Fruit fly (Drosophila melanogaster) whole organism, embryonic: ENCODE results near the gene side-IV.
A peak's percentile ranks its signal among the peaks of the same experiment; 100 is the strongest.

ENCODE experiments used
- Awh ChIP-seq: fragments of 200-800 bp; sonication (Bioruptor generic); IDR thresholded peaks from 2 replicates; pipeline ENCODE4, ENCODE4 v1.3.6; 2022; ENCODE audit warnings: missing biosample characterization, missing genetic modification characterization
- CG10147 ChIP-seq: fragments of 200-800 bp; sonication (Bioruptor generic); optimal IDR thresholded peaks from 2 replicates; lab custom pipeline; 2019; ENCODE audit warnings: missing biosample characterization, mild to moderate bottlenecking, missing genetic modification characterization, moderate library complexity
- CG10431 ChIP-seq: fragments of 200-800 bp; sonication (Bioruptor generic); optimal IDR thresholded peaks from 3 replicates; lab custom pipeline; 2018; ENCODE audit warnings: missing biosample characterization, mild to moderate bottlenecking, missing genetic modification characterization
- CG10462 ChIP-seq: fragments of 200-800 bp; sonication (Bioruptor generic); optimal IDR thresholded peaks from 2 replicates; lab custom pipeline; 2016; ENCODE audit warnings: missing biosample characterization, missing genetic modification characterization
- CG10543 ChIP-seq: fragments of 200-800 bp; sonication (Bioruptor generic); optimal IDR thresholded peaks from 3 replicates; lab custom pipeline; 2017; ENCODE audit warnings: missing biosample characterization, mild to moderate bottlenecking, missing genetic modification characterization, moderate library complexity
- CG10959 ChIP-seq: fragments of 200-800 bp; sonication (Bioruptor generic); IDR thresholded peaks from 2 replicates; pipeline ENCODE4 v1.3.6; 2022; ENCODE audit warnings: missing biosample characterization, missing genetic modification characterization
- CG1602 ChIP-seq: fragments of 200-800 bp; sonication (Bioruptor generic); optimal IDR thresholded peaks from 3 replicates; lab custom pipeline; 2016; ENCODE audit warnings: missing biosample characterization, missing genetic modification characterization
- CG16813 ChIP-seq: fragments of 200-800 bp; sonication (Bioruptor generic); IDR thresholded peaks from 3 replicates; pipeline ENCODE4 v1.3.6; 2022; ENCODE audit warnings: missing biosample characterization, missing genetic modification characterization; ENCODE audit not compliant: partially characterized antibody
- CG17359 ChIP-seq: fragments of 200-800 bp; sonication (Bioruptor generic); optimal IDR thresholded peaks from 3 replicates; lab custom pipeline; 2018; ENCODE audit warnings: missing biosample characterization, mild to moderate bottlenecking, missing genetic modification characterization, moderate library complexity
- CG1792 ChIP-seq: fragments of 200-800 bp; sonication (Bioruptor generic); optimal IDR thresholded peaks from 2 replicates; lab custom pipeline; 2016; ENCODE audit warnings: missing biosample characterization, missing genetic modification characterization
- CG18764 ChIP-seq: fragments of 200-800 bp; sonication (Bioruptor generic); optimal IDR thresholded peaks from 3 replicates; lab custom pipeline; 2016; ENCODE audit warnings: missing biosample characterization, missing genetic modification characterization
- CG2116 ChIP-seq: fragments of 200-800 bp; sonication (Bioruptor generic); optimal IDR thresholded peaks from 3 replicates; lab custom pipeline; 2018; ENCODE audit warnings: missing biosample characterization, mild to moderate bottlenecking, missing genetic modification characterization
- CG30403 ChIP-seq: fragments of 200-800 bp; sonication (Bioruptor generic); optimal IDR thresholded peaks from 3 replicates; lab custom pipeline; 2016; ENCODE audit warnings: missing biosample characterization, missing genetic modification characterization
- CG31365 ChIP-seq: fragments of 200-800 bp; sonication (Bioruptor generic); optimal IDR thresholded peaks from 2 replicates; lab custom pipeline; 2018; ENCODE audit warnings: missing biosample characterization, mild to moderate bottlenecking, missing genetic modification characterization
- CG3281 ChIP-seq: fragments of 200-800 bp; sonication (Bioruptor generic); optimal IDR thresholded peaks from 3 replicates; lab custom pipeline; 2017; ENCODE audit warnings: missing biosample characterization, mild to moderate bottlenecking, missing genetic modification characterization
- CG34224 ChIP-seq: fragments of 200-800 bp; sonication (Bioruptor generic); IDR thresholded peaks from 3 replicates; pipeline ENCODE4 v1.3.6; 2022; ENCODE audit warnings: missing biosample characterization, missing genetic modification characterization; ENCODE audit not compliant: partially characterized antibody
- CG34422 ChIP-seq: fragments of 200-800 bp; sonication (Bioruptor generic); IDR thresholded peaks from 3 replicates; pipeline ENCODE4 v1.3.6; 2022; ENCODE audit warnings: missing biosample characterization, missing genetic modification characterization
- CG3847 ChIP-seq: fragments of 200-800 bp; sonication (Bioruptor generic); IDR thresholded peaks from 2 replicates; pipeline ENCODE4 v1.3.6; 2022; ENCODE audit warnings: missing biosample characterization, missing genetic modification characterization
- CG3995 ChIP-seq: fragments of 200-800 bp; sonication (Bioruptor generic); optimal IDR thresholded peaks from 3 replicates; lab custom pipeline; 2016; ENCODE audit warnings: missing biosample characterization, missing genetic modification characterization
- CG4854 ChIP-seq: fragments of 200-800 bp; sonication (Bioruptor generic); optimal IDR thresholded peaks from 2 replicates; lab custom pipeline; 2016; ENCODE audit warnings: missing biosample characterization, missing genetic modification characterization, inconsistent platforms
- CG6175 ChIP-seq: fragments of 200-800 bp; sonication (Bioruptor generic); IDR thresholded peaks from 3 replicates; pipeline ENCODE4 v1.3.6; 2022; ENCODE audit warnings: missing biosample characterization, missing genetic modification characterization
- CG6813 ChIP-seq: fragments of 200-800 bp; sonication (Bioruptor generic); optimal IDR thresholded peaks from 2 replicates; lab custom pipeline; 2017; ENCODE audit warnings: missing biosample characterization, missing genetic modification characterization, mild to moderate bottlenecking, moderate library complexity, missing genetic modification reagents
- CG7271 ChIP-seq: fragments of 200-800 bp; sonication (Bioruptor generic); optimal IDR thresholded peaks from 2 replicates; lab custom pipeline; 2018; ENCODE audit warnings: missing biosample characterization, mild to moderate bottlenecking, missing genetic modification characterization, moderate library complexity
- CG8944 ChIP-seq: fragments of 200-800 bp; sonication (Bioruptor generic); optimal IDR thresholded peaks from 3 replicates; lab custom pipeline; 2016; ENCODE audit warnings: missing biosample characterization, missing genetic modification characterization
- Dek ChIP-seq: fragments of 200-800 bp; sonication (Bioruptor generic); optimal IDR thresholded peaks from 3 replicates; lab custom pipeline; 2019; ENCODE audit warnings: missing biosample characterization, mild to moderate bottlenecking, missing genetic modification characterization, moderate library complexity
- HLH4C ChIP-seq: fragments of 200-800 bp; sonication (Bioruptor generic); IDR thresholded peaks from 3 replicates; pipeline ENCODE4 v1.3.6; 2022; ENCODE audit warnings: missing biosample characterization, missing genetic modification characterization; ENCODE audit not compliant: partially characterized antibody
- HLH54F ChIP-seq: fragments of 200-800 bp; sonication (Bioruptor generic); optimal IDR thresholded peaks from 3 replicates; lab custom pipeline; 2016; ENCODE audit warnings: missing biosample characterization, missing genetic modification characterization
- Max ChIP-seq: fragments of 200-800 bp; sonication (Bioruptor generic); optimal IDR thresholded peaks from 2 replicates; lab custom pipeline; 2016; ENCODE audit warnings: missing biosample characterization, mild to moderate bottlenecking, missing genetic modification characterization
- Nf-YB ChIP-seq: fragments of 200-800 bp; sonication (Bioruptor generic); optimal IDR thresholded peaks from 3 replicates; lab custom pipeline; 2019; ENCODE audit warnings: missing biosample characterization, mild to moderate bottlenecking, missing genetic modification characterization, moderate library complexity
- Vsx1 ChIP-seq: fragments of 200-800 bp; sonication (Bioruptor generic); optimal IDR thresholded peaks from 2 replicates; lab custom pipeline; 2017; ENCODE audit warnings: missing biosample characterization, mild to moderate bottlenecking, missing genetic modification characterization, missing genetic modification reagents
- ash1 ChIP-seq: fragments of 200-800 bp; sonication (Bioruptor generic); optimal IDR thresholded peaks from 2 replicates; lab custom pipeline; 2018; ENCODE audit warnings: missing biosample characterization, mild to moderate bottlenecking, missing genetic modification characterization
- da ChIP-seq: fragments of 200-800 bp; sonication (Bioruptor generic); optimal IDR thresholded peaks from 2 replicates; lab custom pipeline; 2016; ENCODE audit warnings: missing biosample characterization, missing genetic modification characterization
- dati ChIP-seq: fragments of 200-800 bp; sonication (Bioruptor generic); IDR thresholded peaks from 2 replicates; pipeline ENCODE4 v1.3.6; 2022; ENCODE audit warnings: missing biosample characterization, missing genetic modification characterization
- dysf ChIP-seq: fragments of 200-800 bp; sonication (Bioruptor generic); IDR thresholded peaks from 3 replicates; pipeline ENCODE4 v1.3.6; 2022; ENCODE audit warnings: missing biosample characterization, missing genetic modification characterization
- fd102C ChIP-seq: fragments of 200-800 bp; sonication (Bioruptor generic); optimal IDR thresholded peaks from 2 replicates; lab custom pipeline; 2018; ENCODE audit warnings: missing biosample characterization, mild to moderate bottlenecking, missing genetic modification characterization, moderate library complexity
- grn ChIP-seq: fragments of 200-800 bp; sonication (Bioruptor generic); optimal IDR thresholded peaks from 3 replicates; lab custom pipeline; 2017; ENCODE audit warnings: missing biosample characterization, missing genetic modification characterization
- gro ChIP-seq: fragments of 200-800 bp; sonication (Bioruptor generic); optimal IDR thresholded peaks from 2 replicates; lab custom pipeline; 2016; ENCODE audit warnings: missing biosample characterization, missing genetic modification characterization
- h ChIP-seq: fragments of >200 bp; optimal IDR thresholded peaks from 2 replicates; lab custom pipeline; 2017
- ham ChIP-seq: fragments of 200-800 bp; sonication (Bioruptor generic); IDR thresholded peaks from 2 replicates; pipeline ENCODE4 v1.3.6; 2022; ENCODE audit warnings: missing biosample characterization, missing genetic modification characterization
- hth ChIP-seq: fragments of >200 bp; optimal IDR thresholded peaks from 2 replicates; lab custom pipeline; 2017; ENCODE audit warnings: inconsistent platforms
- kah ChIP-seq: fragments of 200-800 bp; sonication (Bioruptor generic); optimal IDR thresholded peaks from 2 replicates; lab custom pipeline; 2018; ENCODE audit warnings: missing biosample characterization, mild to moderate bottlenecking, missing genetic modification characterization
- lab ChIP-seq: fragments of 200-800 bp; sonication (Bioruptor generic); optimal IDR thresholded peaks from 3 replicates; lab custom pipeline; 2017; ENCODE audit warnings: missing biosample characterization, missing genetic modification characterization, mild to moderate bottlenecking, moderate library complexity, missing genetic modification reagents
- lilli ChIP-seq: fragments of 200-800 bp; sonication (Bioruptor generic); optimal IDR thresholded peaks from 3 replicates; lab custom pipeline; 2016; ENCODE audit warnings: missing biosample characterization, missing genetic modification characterization
- pan ChIP-seq, 4 experiments: fragments of >200 bp in 3 of 4; fragments of 200-800 bp in 1 of 4; sonication (Bioruptor generic) in 1 of 4; optimal IDR thresholded peaks in 3 of 4; IDR thresholded peaks in 1 of 4; 2 replicates each; pipeline versions ENCODE4 v1.3.6 to Lab custom; 2017 to 2022; ENCODE audit warnings: missing biosample characterization in 2 of 4, missing genetic modification characterization in 2 of 4, mixed read lengths in 1 of 4
- repo ChIP-seq: fragments of 200-800 bp; sonication (Bioruptor generic); optimal IDR thresholded peaks from 2 replicates; lab custom pipeline; 2016; ENCODE audit warnings: missing biosample characterization, missing genetic modification characterization
- slp2 ChIP-seq: fragments of 200-800 bp; sonication (Bioruptor generic); optimal IDR thresholded peaks from 2 replicates; lab custom pipeline; 2016; ENCODE audit warnings: missing biosample characterization, missing genetic modification characterization
- sob ChIP-seq: fragments of 200-800 bp; sonication (Bioruptor generic); IDR thresholded peaks from 2 replicates; pipeline ENCODE4 v1.3.6; 2022; ENCODE audit warnings: missing biosample characterization, missing genetic modification characterization
- stwl ChIP-seq: fragments of 200-800 bp; sonication (Bioruptor generic); optimal IDR thresholded peaks from 3 replicates; lab custom pipeline; 2018; ENCODE audit warnings: missing biosample characterization, mild to moderate bottlenecking, missing genetic modification characterization, moderate library complexity
- toy ChIP-seq: fragments of 200-800 bp; sonication (Bioruptor generic); IDR thresholded peaks from 2 replicates; pipeline ENCODE4 v1.3.6; 2022; ENCODE audit warnings: missing biosample characterization, missing genetic modification characterization
- trem ChIP-seq: fragments of 200-800 bp; optimal IDR thresholded peaks from 3 replicates; lab custom pipeline; 2019; ENCODE audit warnings: missing biosample characterization, mild to moderate bottlenecking, missing genetic modification characterization, moderate library complexity
- wek ChIP-seq: fragments of 200-800 bp; sonication (Bioruptor generic); optimal IDR thresholded peaks from 3 replicates; lab custom pipeline; 2018; ENCODE audit warnings: missing biosample characterization, mild to moderate bottlenecking, missing genetic modification characterization, moderate library complexity
- yki ChIP-seq: fragments of >200 bp; optimal IDR thresholded peaks from 3 replicates; lab custom pipeline; 2018

Gene side-IV

dm6 chr3R:13450338-13450737, at the start of gene side-IV:
TSS of gene side-IV (plus strand) at chr3R:13450590.
- TF ChIP-seq CG1792 (GFP tag; lab: Kevin White, UChicago) (no peak), CG10431 (GFP tag; lab: Kevin White, UChicago) (peak; percentile 14), Awh (GFP tag; lab: Robert Waterston, UW) (no peak), CG3847 (GFP tag; lab: Robert Waterston, UW) (0 out of 2 replicates have a peak, but pooled peaks have one; percentile 16), CG34422 (GFP tag; lab: Robert Waterston, UW) (no peak; the same call in 2 of the 3 replicates), CG16813 (no peak), kah (GFP tag; lab: Kevin White, UChicago) (no peak), CG30403 (GFP tag; lab: Kevin White, UChicago) (no peak), Nf-YB (no peak), dysf (GFP tag; lab: Robert Waterston, UW) (no peak), lilli (GFP tag; lab: Kevin White, UChicago) (no peak), CG10543 (GFP tag; lab: Kevin White, UChicago) (peak; percentile 34), sob (peak; percentile 27; the same call in 1 of the 2 replicates), CG3995 (GFP tag; lab: Kevin White, UChicago) (no peak), CG17359 (no peak), CG34224 (GFP tag; lab: Robert Waterston, UW) (peak; percentile 34; the same call in 1 of the 3 replicates), CG10147 (GFP tag; lab: Kevin White, UChicago) (peak; percentile 12), ham (GFP tag; lab: Robert Waterston, UW) (no peak), CG2116 (GFP tag; lab: Kevin White, UChicago) (no peak), repo (GFP tag; lab: Kevin White, UChicago) (no peak), HLH54F (no peak), stwl (tag; lab: Kevin White, UChicago) (peak; percentile 21), h (no peak), toy (GFP tag; lab: Robert Waterston, UW) (no peak), Dek (tag; lab: Kevin White, UChicago) (no peak), pan (optimal IDR thresholded peaks at IDR 0.05; lab: Kevin White, UChicago) (no peak), pan (GFP tag; optimal IDR thresholded peaks at IDR 0.05 in 1 of 2, IDR thresholded peaks at IDR 0.05 in 1 of 2) (peak in 1 of 2 experiments; percentile 26), dati (GFP tag; lab: Robert Waterston, UW) (no peak), HLH4C (GFP tag; lab: Robert Waterston, UW) (peak; percentile 43; the same call in 1 of the 3 replicates), fd102C (GFP tag; lab: Kevin White, UChicago) (no peak), lab (GFP tag; lab: Kevin White, UChicago) (peak; percentile 9), ash1 (GFP tag; lab: Kevin White, UChicago) (no peak), da (GFP tag; lab: Kevin White, UChicago) (no peak), CG1602 (no peak), slp2 (GFP tag; lab: Kevin White, UChicago) (no peak), CG6813 (GFP tag; lab: Kevin White, UChicago) (no peak), Vsx1 (no peak), trem (no peak), yki (lab: Kevin White, UChicago) (no peak), CG4854 (GFP tag; lab: Kevin White, UChicago) (no peak), CG18764 (GFP tag; lab: Kevin White, UChicago) (no peak), gro (GFP tag; lab: Kevin White, UChicago) (no peak), wek (peak; percentile 37), CG6175 (GFP tag; lab: Robert Waterston, UW) (no peak), CG8944 (no peak), CG31365 (tag; lab: Kevin White, UChicago) (no peak), CG10959 (GFP tag; lab: Robert Waterston, UW) (no peak), hth (lab: Kevin White, UChicago) (no peak), CG7271 (tag; lab: Kevin White, UChicago) (no peak), CG3281 (GFP tag; lab: Kevin White, UChicago) (no peak), grn (GFP tag; lab: Kevin White, UChicago) (no peak), CG10462 (GFP tag; lab: Kevin White, UChicago) (no peak), Max (GFP tag; lab: Kevin White, UChicago) (no peak)
